Fruit fly (Drosophila melanogaster): ENCODE results near the gene CG14634.
A peak's percentile ranks its signal among the peaks of the same experiment; 100 is the strongest.

CG14634 gene

dm6 chrX:900725-901345 lies 38.4 kb downstream of the CG14634 start (continued):
- TF ChIP-seq CG4730 (GFP tag; IDR thresholded peaks at IDR 0.05) (peak; percentile 54; the same call in 1 of the 2 replicates), CG1603 (tag; optimal IDR thresholded peaks at IDR 0.05) (peak; percentile 93), CG10543 (GFP tag; optimal IDR thresholded peaks at IDR 0.05) (peak; percentile 50), Neu2 (GFP tag; optimal IDR thresholded peaks at IDR 0.05; ENCODE audit: borderline replicate concordance) (no peak), CG3847 (GFP tag; IDR thresholded peaks at IDR 0.05) (peak; percentile 62), sug (tag; optimal IDR thresholded peaks at IDR 0.05) (peak; percentile 67), chif (GFP tag; optimal IDR thresholded peaks at IDR 0.05) (peak; percentile 61 to 82), CG15073 (GFP tag; optimal IDR thresholded peaks at IDR 0.05) (no peak), Ets65A (GFP tag) (peak; percentile 98), CG1602 (GFP tag; optimal IDR thresholded peaks at IDR 0.05) (peak; percentile 58), CG7556 (GFP tag; optimal IDR thresholded peaks at IDR 0.05) (peak; percentile 72), CG13775 (GFP tag; optimal IDR thresholded peaks at IDR 0.05) (peak; percentile 62), C15 (GFP tag; IDR thresholded peaks at IDR 0.05) (no peak), CG9215 (GFP tag; IDR thresholded peaks at IDR 0.05) (peak; percentile 59), Dp (GFP tag; optimal IDR thresholded peaks at IDR 0.05) (no peak), CG12744 (GFP tag; optimal IDR thresholded peaks at IDR 0.05) (peak; percentile 58), Stat92E (GFP tag; optimal IDR thresholded peaks at IDR 0.05) (no peak), D19A (tag; optimal IDR thresholded peaks at IDR 0.05) (peak; percentile 59), Rx (GFP tag; IDR thresholded peaks at IDR 0.05) (peak; percentile 60), CG4424 (GFP tag; optimal IDR thresholded peaks at IDR 0.05) (peak; percentile 73), gfzf (GFP tag; optimal IDR thresholded peaks at IDR 0.05) (no peak), CG17359 (tag; optimal IDR thresholded peaks at IDR 0.05) (peak; percentile 82), salm (tag; optimal IDR thresholded peaks at IDR 0.05) (peak; percentile 53), CG10366 (GFP tag; IDR thresholded peaks at IDR 0.05) (peak; percentile 75), wek (GFP tag; optimal IDR thresholded peaks at IDR 0.05) (peak; percentile 53), klu (GFP tag; IDR thresholded peaks at IDR 0.05) (peak; percentile 44; the same call in 1 of the 2 replicates), Max (GFP tag; optimal IDR thresholded peaks at IDR 0.05) (peak; percentile 53), bsh (GFP tag; optimal IDR thresholded peaks at IDR 0.05) (peak; percentile 79 to 83), CG8924 (tag; optimal IDR thresholded peaks at IDR 0.05) (peak; percentile 81), ssp (GFP tag; IDR thresholded peaks at IDR 0.05) (peak; percentile 52; the same call in 1 of the 2 replicates), CG10274 (GFP tag; optimal IDR thresholded peaks at IDR 0.05) (peak; percentile 18), CG10959 (GFP tag; IDR thresholded peaks at IDR 0.05) (peak; percentile 48), Atf3 (GFP tag; optimal IDR thresholded peaks at IDR 0.05) (peak; percentile 60), CG2116 (GFP tag; optimal IDR thresholded peaks at IDR 0.05) (no peak), crc (GFP tag; optimal IDR thresholded peaks at IDR 0.05) (peak; percentile 54), CG1647 (GFP tag; optimal IDR thresholded peaks at IDR 0.05) (peak; percentile 69), Oaz (GFP tag; IDR thresholded peaks at IDR 0.05) (peak; percentile 66), E2f1 (GFP tag; IDR thresholded peaks at IDR 0.05) (peak; percentile 81), kni (GFP tag; optimal IDR thresholded peaks at IDR 0.05) (no peak), dmrt11E (tag; optimal IDR thresholded peaks at IDR 0.05) (peak; percentile 57), CG6175 (GFP tag; IDR thresholded peaks at IDR 0.05) (peak; percentile 29; the same call in 1 of the 3 replicates), CG6683 (GFP tag; optimal IDR thresholded peaks at IDR 0.05) (peak; percentile 36), CoRest (tag; optimal IDR thresholded peaks at IDR 0.05) (peak; percentile 79), Dbx (GFP tag; IDR thresholded peaks at IDR 0.05) (peak; percentile 66), ase (GFP tag; IDR thresholded peaks at IDR 0.05) (peak; percentile 52; the same call in 1 of the 3 replicates), E2f2 (GFP tag; IDR thresholded peaks at IDR 0.05) (peak; percentile 56), CG32767 (GFP tag; IDR thresholded peaks at IDR 0.05) (peak; percentile 59; the same call in 1 of the 2 replicates), Nf-YC (tag; optimal IDR thresholded peaks at IDR 0.05) (peak; percentile 60), kah (GFP tag; optimal IDR thresholded peaks at IDR 0.05) (peak; percentile 44), CG17385 (GFP tag; optimal IDR thresholded peaks at IDR 0.05) (peak; percentile 76)
